Fruit fly (Drosophila melanogaster) whole organism, embryonic: Measurements from ENCODE around the gene bor.

Experiments
- Asciz ChIP-seq: fragments of 200-800 bp; sonication (Bioruptor generic); optimal IDR thresholded peaks from 2 replicates; lab custom pipeline; 2017; ENCODE audit warnings: missing biosample characterization, mild to moderate bottlenecking, missing genetic modification characterization, missing genetic modification reagents
- CG10147 ChIP-seq: fragments of 200-800 bp; sonication (Bioruptor generic); optimal IDR thresholded peaks from 2 replicates; lab custom pipeline; 2019; ENCODE audit warnings: missing biosample characterization, mild to moderate bottlenecking, missing genetic modification characterization, moderate library complexity
- CG11695 ChIP-seq: fragments of 200-800 bp; sonication (Bioruptor generic); IDR thresholded peaks from 3 replicates; pipeline ENCODE4 v1.3.6; 2022; ENCODE audit warnings: missing biosample characterization, missing genetic modification characterization
- CG12104 ChIP-seq: fragments of 200-800 bp; sonication (Bioruptor generic); optimal IDR thresholded peaks from 3 replicates; lab custom pipeline; 2016; ENCODE audit warnings: missing biosample characterization, missing genetic modification characterization
- CG13775 ChIP-seq: fragments of 200-800 bp; sonication (Bioruptor generic); optimal IDR thresholded peaks from 3 replicates; lab custom pipeline; 2017; ENCODE audit warnings: missing biosample characterization, mild to moderate bottlenecking, missing genetic modification characterization
- CG14710 ChIP-seq: fragments of 200-800 bp; sonication (Bioruptor generic); optimal IDR thresholded peaks from 3 replicates; lab custom pipeline; 2019; ENCODE audit warnings: missing biosample characterization, mild to moderate bottlenecking, missing genetic modification characterization, moderate library complexity
- CG14965 ChIP-seq: fragments of 200-800 bp; sonication (Bioruptor generic); optimal IDR thresholded peaks from 2 replicates; lab custom pipeline; 2016; ENCODE audit warnings: missing biosample characterization, missing genetic modification characterization, borderline replicate concordance
- CG1603 ChIP-seq: fragments of 200-800 bp; sonication (Bioruptor generic); optimal IDR thresholded peaks from 2 replicates; lab custom pipeline; 2019; ENCODE audit warnings: missing biosample characterization, mild to moderate bottlenecking, missing genetic modification characterization, moderate library complexity
- CG17361 ChIP-seq: fragments of 200-800 bp; sonication (Bioruptor generic); IDR thresholded peaks from 3 replicates; pipeline ENCODE4 v1.3.6; 2022; ENCODE audit warnings: missing biosample characterization, missing genetic modification characterization
- CG17385 ChIP-seq: fragments of 200-800 bp; sonication (Bioruptor generic); optimal IDR thresholded peaks from 3 replicates; lab custom pipeline; 2018; ENCODE audit warnings: missing biosample characterization, mild to moderate bottlenecking, missing genetic modification characterization
- CG18599 ChIP-seq: fragments of 200-800 bp; sonication (Bioruptor generic); optimal IDR thresholded peaks from 3 replicates; lab custom pipeline; 2017; ENCODE audit warnings: missing biosample characterization, missing genetic modification characterization, mild to moderate bottlenecking, moderate library complexity, missing genetic modification reagents
- CG18764 ChIP-seq: fragments of 200-800 bp; sonication (Bioruptor generic); optimal IDR thresholded peaks from 3 replicates; lab custom pipeline; 2016; ENCODE audit warnings: missing biosample characterization, missing genetic modification characterization
- CG2889 ChIP-seq: fragments of 200-800 bp; sonication (Bioruptor generic); IDR thresholded peaks from 3 replicates; pipeline ENCODE4 v1.3.6; 2022; ENCODE audit warnings: missing biosample characterization, missing genetic modification characterization
- CG3163 ChIP-seq: fragments of 200-800 bp; sonication (Bioruptor generic); optimal IDR thresholded peaks from 3 replicates; lab custom pipeline; 2016; ENCODE audit warnings: missing biosample characterization, missing genetic modification characterization
- CG3281 ChIP-seq: fragments of 200-800 bp; sonication (Bioruptor generic); optimal IDR thresholded peaks from 3 replicates; lab custom pipeline; 2017; ENCODE audit warnings: missing biosample characterization, mild to moderate bottlenecking, missing genetic modification characterization
- CG3847 ChIP-seq: fragments of 200-800 bp; sonication (Bioruptor generic); IDR thresholded peaks from 2 replicates; pipeline ENCODE4 v1.3.6; 2022; ENCODE audit warnings: missing biosample characterization, missing genetic modification characterization
- CG6689 ChIP-seq: fragments of 200-800 bp; sonication (Bioruptor generic); IDR thresholded peaks from 2 replicates; pipeline ENCODE4 v1.3.6; 2022; ENCODE audit warnings: missing biosample characterization, missing genetic modification characterization
- CG7372 ChIP-seq: fragments of 200-800 bp; sonication (Bioruptor generic); IDR thresholded peaks from 2 replicates; pipeline ENCODE4 v1.3.6; 2022; ENCODE audit warnings: missing biosample characterization, missing genetic modification characterization
- CG9437 ChIP-seq: fragments of 200-800 bp; sonication (Bioruptor generic); optimal IDR thresholded peaks from 2 replicates; lab custom pipeline; 2018; ENCODE audit warnings: missing biosample characterization, mild to moderate bottlenecking, missing genetic modification characterization
- CG9727 ChIP-seq: fragments of 200-800 bp; sonication (Bioruptor generic); optimal IDR thresholded peaks from 3 replicates; lab custom pipeline; 2017; ENCODE audit warnings: missing biosample characterization, mild to moderate bottlenecking, missing genetic modification characterization
- CG9797 ChIP-seq: fragments of 200-800 bp; sonication (Bioruptor generic); optimal IDR thresholded peaks from 3 replicates; lab custom pipeline; 2018; ENCODE audit warnings: missing biosample characterization, mild to moderate bottlenecking, missing genetic modification characterization
- CHES-1-like ChIP-seq: fragments of 200-800 bp; sonication (Bioruptor generic); optimal IDR thresholded peaks from 2 replicates; lab custom pipeline; 2016; ENCODE audit warnings: missing biosample characterization, missing genetic modification characterization
- Chrac-16 ChIP-seq: fragments of 200-800 bp; sonication (Bioruptor generic); optimal IDR thresholded peaks from 3 replicates; lab custom pipeline; 2016; ENCODE audit warnings: missing biosample characterization, missing genetic modification characterization
- D19A ChIP-seq: fragments of 200-800 bp; optimal IDR thresholded peaks from 3 replicates; lab custom pipeline; 2019; ENCODE audit warnings: missing biosample characterization, mild to moderate bottlenecking, missing genetic modification characterization, moderate library complexity
- Dll ChIP-seq: fragments of 200-800 bp; sonication (Bioruptor generic); IDR thresholded peaks from 4 replicates; pipeline ENCODE4 v1.3.6; 2022; ENCODE audit warnings: missing biosample characterization, missing genetic modification characterization; ENCODE audit not compliant: partially characterized antibody
- Dp ChIP-seq: fragments of 200-800 bp; sonication (Bioruptor generic); optimal IDR thresholded peaks from 2 replicates; lab custom pipeline; 2018; ENCODE audit warnings: missing biosample characterization, mild to moderate bottlenecking, missing genetic modification characterization, moderate library complexity
- Fer3 ChIP-seq: fragments of 200-800 bp; sonication (Bioruptor generic); optimal IDR thresholded peaks from 2 replicates; lab custom pipeline; 2018; ENCODE audit warnings: missing biosample characterization, mild to moderate bottlenecking, missing genetic modification characterization, moderate library complexity
- Rx ChIP-seq: fragments of 200-800 bp; sonication (Bioruptor generic); IDR thresholded peaks from 2 replicates; pipeline ENCODE4 v1.3.6; 2022; ENCODE audit warnings: missing biosample characterization, missing genetic modification characterization
- Sox100B ChIP-seq: fragments of 200-800 bp; sonication (Bioruptor generic); optimal IDR thresholded peaks from 3 replicates; lab custom pipeline; 2018; ENCODE audit warnings: missing biosample characterization, mild to moderate bottlenecking, missing genetic modification characterization
- aop ChIP-seq: fragments of 200-800 bp; sonication (Bioruptor generic); IDR thresholded peaks from 2 replicates; pipeline ENCODE4 v1.3.6; 2022; ENCODE audit warnings: missing biosample characterization, missing genetic modification characterization
- ap ChIP-seq: fragments of 200-800 bp; sonication (Bioruptor generic); IDR thresholded peaks from 2 replicates; pipeline ENCODE4 v1.3.6; 2022; ENCODE audit warnings: missing biosample characterization, missing genetic modification characterization
- az2 ChIP-seq: fragments of 200-800 bp; sonication (Bioruptor generic); optimal IDR thresholded peaks from 3 replicates; lab custom pipeline; 2016; ENCODE audit warnings: missing biosample characterization, missing genetic modification characterization
- bsh ChIP-seq, 2 experiments: fragments of 200-800 bp; sonication (Bioruptor generic); optimal IDR thresholded peaks; 2 replicates each; lab custom pipeline; 2017 to 2018; ENCODE audit warnings: mild to moderate bottlenecking in 2 of 2, missing biosample characterization in 2 of 2, missing genetic modification characterization in 2 of 2, moderate library complexity in 1 of 2
- fru ChIP-seq: fragments of >200 bp; optimal IDR thresholded peaks from 2 replicates; lab custom pipeline; 2017
- gsb-n ChIP-seq: fragments of 200-800 bp; sonication (Bioruptor generic); optimal IDR thresholded peaks from 3 replicates; lab custom pipeline; 2018; ENCODE audit warnings: missing biosample characterization, mild to moderate bottlenecking, missing genetic modification characterization
- hb ChIP-seq: fragments of 200-800 bp; sonication (Bioruptor generic); IDR thresholded peaks from 3 replicates; pipeline ENCODE4 v1.3.6; 2022; ENCODE audit warnings: missing biosample characterization, missing genetic modification characterization; ENCODE audit not compliant: partially characterized antibody
- otp ChIP-seq: fragments of 200-800 bp; sonication (Bioruptor generic); IDR thresholded peaks from 3 replicates; pipeline ENCODE4, ENCODE4 v1.3.6; 2022; ENCODE audit warnings: missing biosample characterization, missing genetic modification characterization
- pan ChIP-seq, 4 experiments: fragments of >200 bp in 3 of 4; fragments of 200-800 bp in 1 of 4; sonication (Bioruptor generic) in 1 of 4; optimal IDR thresholded peaks in 3 of 4; IDR thresholded peaks in 1 of 4; 2 replicates each; pipeline versions ENCODE4 v1.3.6 to Lab custom; 2017 to 2022; ENCODE audit warnings: missing biosample characterization in 2 of 4, missing genetic modification characterization in 2 of 4, mixed read lengths in 1 of 4
- pum ChIP-seq: fragments of 200-800 bp; sonication (Bioruptor generic); optimal IDR thresholded peaks from 2 replicates; lab custom pipeline; 2016; ENCODE audit warnings: missing biosample characterization, missing genetic modification characterization
- ranshi ChIP-seq: fragments of 200-800 bp; sonication (Bioruptor generic); IDR thresholded peaks from 2 replicates; pipeline ENCODE4 v1.3.6; 2022; ENCODE audit warnings: missing biosample characterization, missing genetic modification characterization
- rib ChIP-seq: fragments of 200-800 bp; sonication (Bioruptor generic); IDR thresholded peaks from 2 replicates; pipeline ENCODE4 v1.3.6; 2022; ENCODE audit warnings: missing biosample characterization, missing genetic modification characterization
- sens ChIP-seq: fragments of 200-800 bp; sonication (Bioruptor generic); peaks from one replicate; lab custom pipeline; 2016; ENCODE audit warnings: missing biosample characterization, missing genetic modification characterization
- sens-2 ChIP-seq: fragments of 200-800 bp; sonication (Bioruptor generic); IDR thresholded peaks from 2 replicates; pipeline ENCODE4 v1.3.6; 2022; ENCODE audit warnings: missing biosample characterization, missing genetic modification characterization
- sima ChIP-seq: fragments of 200-800 bp; sonication (Bioruptor generic); optimal IDR thresholded peaks from 2 replicates; lab custom pipeline; 2016; ENCODE audit warnings: missing biosample characterization, missing genetic modification characterization
- vfl ChIP-seq: fragments of 200-800 bp; sonication (Bioruptor generic); optimal IDR thresholded peaks from 2 replicates; lab custom pipeline; 2016; ENCODE audit warnings: missing biosample characterization, missing genetic modification characterization
- wdn ChIP-seq: fragments of 200-800 bp; sonication (Bioruptor generic); IDR thresholded peaks from 2 replicates; pipeline ENCODE4 v1.3.6; 2022; ENCODE audit warnings: missing biosample characterization, missing genetic modification characterization
- wek ChIP-seq: fragments of 200-800 bp; sonication (Bioruptor generic); optimal IDR thresholded peaks from 3 replicates; lab custom pipeline; 2018; ENCODE audit warnings: missing biosample characterization, mild to moderate bottlenecking, missing genetic modification characterization, moderate library complexity
- yki ChIP-seq: fragments of >200 bp; optimal IDR thresholded peaks from 3 replicates; lab custom pipeline; 2018
- zen2 ChIP-seq: fragments of 200-800 bp; sonication (Bioruptor generic); IDR thresholded peaks from 3 replicates; pipeline ENCODE4 v1.3.6; 2022; ENCODE audit warnings: missing biosample characterization, missing genetic modification characterization; ENCODE audit not compliant: partially characterized antibody

The bor gene

dm6 chr3R:16260385-16261169 lies 3.3 kb downstream of the bor start (continued):
- TF ChIP-seq pan (optimal IDR thresholded peaks at IDR 0.05; lab: Kevin White, UChicago) (no peak), pan (GFP tag; optimal IDR thresholded peaks at IDR 0.05 in 1 of 2, IDR thresholded peaks at IDR 0.05 in 1 of 2) (peak in 1 of 2 experiments; percentile 77), CG9437 (peak; percentile 100), CG3281 (GFP tag; lab: Kevin White, UChicago) (peak; percentile 44), CG13775 (GFP tag; lab: Kevin White, UChicago) (peak; percentile 58), sima (no peak), ap (GFP tag; lab: Robert Waterston, UW) (0 out of 2 replicates have a peak, but pooled peaks have one; percentile 15), yki (lab: Kevin White, UChicago) (peak; percentile 33), CG9797 (GFP tag; lab: Kevin White, UChicago) (peak; percentile 9), CG3847 (peak; percentile 90), CG18764 (GFP tag; lab: Kevin White, UChicago) (peak; percentile 63), CG18599 (GFP tag; lab: Kevin White, UChicago) (peak; percentile 64), Chrac-16 (GFP tag; lab: Kevin White, UChicago) (peak; percentile 73), wdn (GFP tag; lab: Robert Waterston, UW) (no peak; the same call in 1 of the 2 replicates), Asciz (no peak), CG17385 (peak; percentile 66), CG3163 (GFP tag; lab: Kevin White, UChicago) (peak; percentile 0), CG6689 (peak; percentile 42), sens (GFP tag; lab: Kevin White, UChicago) (peak; percentile 69), Fer3 (tag; lab: Kevin White, UChicago) (peak; percentile 69), CG17361 (GFP tag; lab: Robert Waterston, UW) (peak; percentile 73), Dp (GFP tag; lab: Kevin White, UChicago) (peak; percentile 99), ranshi (GFP tag; lab: Robert Waterston, UW) (peak; percentile 64), fru (lab: Kevin White, UChicago) (no peak), otp (GFP tag; lab: Robert Waterston, UW) (peak; percentile 55), zen2 (GFP tag; lab: Robert Waterston, UW) (no peak), Dll (GFP tag; lab: Robert Waterston, UW) (no peak; the same call in 3 of the 4 replicates), wek (GFP tag; lab: Kevin White, UChicago) (peak; percentile 63), rib (no peak), CHES-1-like (GFP tag; lab: Kevin White, UChicago) (peak; percentile 51), Sox100B (GFP tag; lab: Kevin White, UChicago) (no peak), CG1603 (tag; lab: Kevin White, UChicago) (peak; percentile 76), CG14965 (GFP tag; lab: Kevin White, UChicago) (peak; percentile 98), vfl (GFP tag; lab: Kevin White, UChicago) (peak; percentile 4), CG12104 (GFP tag; lab: Kevin White, UChicago) (peak; percentile 67), az2 (GFP tag; lab: Kevin White, UChicago) (peak; percentile 81), CG11695 (no peak), bsh (GFP tag; optimal IDR thresholded peaks at IDR 0.05; lab: Kevin White, UChicago) (peak in 1 of 2 experiments; percentile 70), D19A (tag; lab: Kevin White, UChicago) (peak; percentile 31), sens-2 (GFP tag; lab: Robert Waterston, UW) (0 out of 2 replicates have a peak, but pooled peaks have one; percentile 4), CG7372 (GFP tag; lab: Robert Waterston, UW) (peak; percentile 61; the same call in 1 of the 2 replicates), pum (GFP tag; lab: Kevin White, UChicago) (peak; percentile 68), aop (no peak), CG14710 (tag; lab: Kevin White, UChicago) (peak; percentile 49), Rx (peak; percentile 54), CG9727 (GFP tag; lab: Kevin White, UChicago) (peak; percentile 64), gsb-n (peak; percentile 51), hb (0 out of 3 replicates have a peak, but pooled peaks have one; percentile 21), CG10147 (GFP tag; lab: Kevin White, UChicago) (no peak), CG2889 (GFP tag; lab: Robert Waterston, UW) (no peak)
